Fruit fly (Drosophila melanogaster) whole organism, embryonic: Measurements from ENCODE around the gene Cpr64Ab.

ENCODE experiments used
- Atf-2 ChIP-seq: fragments of 200-800 bp; sonication (Bioruptor generic); optimal IDR thresholded peaks from 2 replicates; lab custom pipeline; 2016; ENCODE audit warnings: missing biosample characterization, missing genetic modification characterization
- B-H1 ChIP-seq: fragments of 200-800 bp; sonication (Bioruptor generic); IDR thresholded peaks from 3 replicates; pipeline ENCODE4 v1.3.6; 2022; ENCODE audit warnings: missing biosample characterization, missing genetic modification characterization
- Bteb2 ChIP-seq: fragments of 200-800 bp; sonication (Bioruptor generic); optimal IDR thresholded peaks from 2 replicates; lab custom pipeline; 2016; ENCODE audit warnings: missing biosample characterization, missing genetic modification characterization
- CG10209 ChIP-seq: fragments of 200-800 bp; sonication (Bioruptor generic); optimal IDR thresholded peaks from 3 replicates; lab custom pipeline; 2017; ENCODE audit warnings: missing biosample characterization, mild to moderate bottlenecking, missing genetic modification characterization, missing genetic modification reagents
- CG10543 ChIP-seq: fragments of 200-800 bp; sonication (Bioruptor generic); optimal IDR thresholded peaks from 3 replicates; lab custom pipeline; 2017; ENCODE audit warnings: missing biosample characterization, mild to moderate bottlenecking, missing genetic modification characterization, moderate library complexity
- CG11093 ChIP-seq: fragments of 200-800 bp; sonication (Bioruptor generic); IDR thresholded peaks from 3 replicates; pipeline ENCODE4 v1.3.6; 2022; ENCODE audit warnings: missing biosample characterization, missing genetic modification characterization
- CG14667 ChIP-seq: fragments of 200-800 bp; sonication (Bioruptor generic); IDR thresholded peaks from 2 replicates; pipeline ENCODE4 v1.3.6; 2022; ENCODE audit warnings: missing biosample characterization, missing genetic modification characterization
- CG15269 ChIP-seq: fragments of 200-800 bp; sonication (Bioruptor generic); optimal IDR thresholded peaks from 2 replicates; lab custom pipeline; 2018; ENCODE audit warnings: missing biosample characterization, mild to moderate bottlenecking, missing genetic modification characterization, moderate library complexity
- CG15696 ChIP-seq: fragments of 200-800 bp; sonication (Bioruptor generic); optimal IDR thresholded peaks from 2 replicates; lab custom pipeline; 2019; ENCODE audit warnings: missing biosample characterization, mild to moderate bottlenecking, missing genetic modification characterization, moderate library complexity
- CG16813 ChIP-seq: fragments of 200-800 bp; sonication (Bioruptor generic); IDR thresholded peaks from 3 replicates; pipeline ENCODE4 v1.3.6; 2022; ENCODE audit warnings: missing biosample characterization, missing genetic modification characterization; ENCODE audit not compliant: partially characterized antibody
- CG17359 ChIP-seq: fragments of 200-800 bp; sonication (Bioruptor generic); optimal IDR thresholded peaks from 3 replicates; lab custom pipeline; 2018; ENCODE audit warnings: missing biosample characterization, mild to moderate bottlenecking, missing genetic modification characterization, moderate library complexity
- CG3281 ChIP-seq: fragments of 200-800 bp; sonication (Bioruptor generic); optimal IDR thresholded peaks from 3 replicates; lab custom pipeline; 2017; ENCODE audit warnings: missing biosample characterization, mild to moderate bottlenecking, missing genetic modification characterization
- CG4360 ChIP-seq: fragments of 200-800 bp; sonication (Bioruptor generic); IDR thresholded peaks from 2 replicates; pipeline ENCODE4 v1.3.6; 2022; ENCODE audit warnings: missing biosample characterization, missing genetic modification characterization
- CG9609 ChIP-seq: fragments of 200-800 bp; sonication (Bioruptor generic); optimal IDR thresholded peaks from 3 replicates; lab custom pipeline; 2016; ENCODE audit warnings: missing biosample characterization, missing genetic modification characterization
- Dip3 ChIP-seq: fragments of 200-800 bp; sonication (Bioruptor generic); optimal IDR thresholded peaks from 3 replicates; lab custom pipeline; 2016; ENCODE audit warnings: missing biosample characterization, missing genetic modification characterization
- Dll ChIP-seq: fragments of 200-800 bp; sonication (Bioruptor generic); IDR thresholded peaks from 4 replicates; pipeline ENCODE4 v1.3.6; 2022; ENCODE audit warnings: missing biosample characterization, missing genetic modification characterization; ENCODE audit not compliant: partially characterized antibody
- Gsc ChIP-seq: fragments of 200-800 bp; sonication (Bioruptor generic); IDR thresholded peaks from 2 replicates; pipeline ENCODE4 v1.3.6; 2022; ENCODE audit warnings: missing biosample characterization, missing genetic modification characterization
- HLHmδ ChIP-seq: fragments of 200-800 bp; sonication (Bioruptor generic); optimal IDR thresholded peaks from 2 replicates; lab custom pipeline; 2018; ENCODE audit warnings: missing biosample characterization, mild to moderate bottlenecking, missing genetic modification characterization, moderate library complexity
- Lpt ChIP-seq: fragments of >200 bp; optimal IDR thresholded peaks from 2 replicates; lab custom pipeline; 2018; ENCODE audit warnings: missing biosample characterization, missing genetic modification characterization
- Nf-YC ChIP-seq: fragments of 200-800 bp; optimal IDR thresholded peaks from 3 replicates; lab custom pipeline; 2019; ENCODE audit warnings: missing biosample characterization, mild to moderate bottlenecking, missing genetic modification characterization, moderate library complexity
- Opbp ChIP-seq: fragments of 200-800 bp; sonication (Bioruptor generic); IDR thresholded peaks from 3 replicates; pipeline ENCODE4 v1.3.6; 2022; ENCODE audit warnings: missing biosample characterization, missing genetic modification characterization; ENCODE audit not compliant: partially characterized antibody
- Trl ChIP-seq, 3 experiments: fragments of >200 bp in 2 of 3; fragments of 200-800 bp in 1 of 3; sonication (Bioruptor generic) in 1 of 3; optimal IDR thresholded peaks; 2 replicates in 1 of 3; 3 replicates in 2 of 3; lab custom pipeline; 2016 to 2017; ENCODE audit warnings: missing biosample characterization in 1 of 3, missing genetic modification characterization in 1 of 3
- ase ChIP-seq: fragments of 200-800 bp; sonication (Bioruptor generic); IDR thresholded peaks from 3 replicates; pipeline ENCODE4 v1.3.6; 2022; ENCODE audit warnings: missing biosample characterization, missing genetic modification characterization
- ato ChIP-seq: fragments of 200-800 bp; sonication (Bioruptor generic); IDR thresholded peaks from 2 replicates; pipeline ENCODE4 v1.3.6; 2022; ENCODE audit warnings: missing biosample characterization, missing genetic modification characterization; ENCODE audit not compliant: partially characterized antibody
- cas ChIP-seq: fragments of 200-800 bp; sonication (Bioruptor generic); IDR thresholded peaks from 2 replicates; pipeline ENCODE4 v1.3.6; 2022; ENCODE audit warnings: missing biosample characterization, missing genetic modification characterization
- corto ChIP-seq: fragments of 200-800 bp; sonication (Bioruptor generic); optimal IDR thresholded peaks from 2 replicates; lab custom pipeline; 2016; ENCODE audit warnings: missing biosample characterization, mild to moderate bottlenecking, missing genetic modification characterization, moderate library complexity
- dimm ChIP-seq: fragments of 200-800 bp; sonication (Bioruptor generic); IDR thresholded peaks from 2 replicates; pipeline ENCODE4 v1.3.6; 2022; ENCODE audit warnings: missing biosample characterization, missing genetic modification characterization
- esg ChIP-seq: fragments of 200-800 bp; sonication (Bioruptor generic); conservative IDR thresholded peaks from 2 replicates; pipeline ENCODE4 v1.3.6; 2022; ENCODE audit warnings: missing biosample characterization, missing genetic modification characterization
- eyg ChIP-seq: fragments of 200-800 bp; sonication (Bioruptor generic); optimal IDR thresholded peaks from 3 replicates; lab custom pipeline; 2016; ENCODE audit warnings: missing biosample characterization, missing genetic modification characterization
- fd3F ChIP-seq: fragments of 200-800 bp; sonication (Bioruptor generic); optimal IDR thresholded peaks from 2 replicates; lab custom pipeline; 2018; ENCODE audit warnings: missing biosample characterization, mild to moderate bottlenecking, missing genetic modification characterization, moderate library complexity
- gce ChIP-seq: fragments of 200-800 bp; sonication (Bioruptor generic); IDR thresholded peaks from 3 replicates; pipeline ENCODE4 v1.3.6; 2022; ENCODE audit warnings: missing biosample characterization, missing genetic modification characterization
- gcm ChIP-seq: fragments of 200-800 bp; sonication (Bioruptor generic); optimal IDR thresholded peaks from 2 replicates; lab custom pipeline; 2019; ENCODE audit warnings: missing biosample characterization, mild to moderate bottlenecking, missing genetic modification characterization, moderate library complexity
- gcm2 ChIP-seq: fragments of 200-800 bp; sonication (Bioruptor generic); optimal IDR thresholded peaks from 2 replicates; lab custom pipeline; 2016; ENCODE audit warnings: missing biosample characterization, missing genetic modification characterization
- gem ChIP-seq: fragments of 200-800 bp; sonication (Bioruptor generic); optimal IDR thresholded peaks from 2 replicates; lab custom pipeline; 2019; ENCODE audit warnings: missing biosample characterization, mild to moderate bottlenecking, missing genetic modification characterization, moderate library complexity
- gsb ChIP-seq: fragments of 200-800 bp; sonication (Bioruptor generic); IDR thresholded peaks from 2 replicates; pipeline ENCODE4 v1.3.6; 2022; ENCODE audit warnings: missing biosample characterization, missing genetic modification characterization
- h ChIP-seq: fragments of >200 bp; optimal IDR thresholded peaks from 2 replicates; lab custom pipeline; 2017
- insv ChIP-seq, 2 experiments: fragments of 200-800 bp; sonication (Bioruptor generic); optimal IDR thresholded peaks; 3 replicates each; lab custom pipeline; 2016 to 2018; ENCODE audit warnings: missing biosample characterization in 2 of 2, missing genetic modification characterization in 2 of 2
- lov ChIP-seq, 2 experiments: fragments of 200-800 bp in 1 of 2; fragments of >200 bp in 1 of 2; sonication (Bioruptor generic) in 1 of 2; IDR thresholded peaks in 1 of 2; optimal IDR thresholded peaks in 1 of 2; 2 replicates in 1 of 2; 3 replicates in 1 of 2; pipeline versions ENCODE4 v1.3.6 to Lab custom; 2017 to 2022; ENCODE audit warnings: missing biosample characterization in 1 of 2, missing genetic modification characterization in 1 of 2
- maf-S ChIP-seq: fragments of 200-800 bp; sonication (Bioruptor generic); optimal IDR thresholded peaks from 2 replicates; lab custom pipeline; 2016; ENCODE audit warnings: missing biosample characterization, missing genetic modification characterization
- nau ChIP-seq: fragments of 200-800 bp; sonication (Bioruptor generic); optimal IDR thresholded peaks from 3 replicates; lab custom pipeline; 2017; ENCODE audit warnings: missing biosample characterization, mild to moderate bottlenecking, missing genetic modification characterization, missing genetic modification reagents
- org-1 ChIP-seq: fragments of 200-800 bp; sonication (Bioruptor generic); optimal IDR thresholded peaks from 2 replicates; lab custom pipeline; 2017; ENCODE audit warnings: missing biosample characterization, missing genetic modification characterization
- psq ChIP-seq: fragments of 200-800 bp; sonication (Bioruptor generic); optimal IDR thresholded peaks from 2 replicates; lab custom pipeline; 2017; ENCODE audit warnings: missing biosample characterization, missing genetic modification characterization
- run ChIP-seq: fragments of 200-800 bp; sonication (Bioruptor generic); optimal IDR thresholded peaks from 3 replicates; lab custom pipeline; 2018; ENCODE audit warnings: missing biosample characterization, mild to moderate bottlenecking, missing genetic modification characterization
- sima ChIP-seq: fragments of 200-800 bp; sonication (Bioruptor generic); optimal IDR thresholded peaks from 2 replicates; lab custom pipeline; 2016; ENCODE audit warnings: missing biosample characterization, missing genetic modification characterization
- sob ChIP-seq: fragments of 200-800 bp; sonication (Bioruptor generic); IDR thresholded peaks from 2 replicates; pipeline ENCODE4 v1.3.6; 2022; ENCODE audit warnings: missing biosample characterization, missing genetic modification characterization
- sqz ChIP-seq: fragments of 200-800 bp; sonication (Bioruptor generic); optimal IDR thresholded peaks from 3 replicates; lab custom pipeline; 2018; ENCODE audit warnings: missing biosample characterization, mild to moderate bottlenecking, missing genetic modification characterization
- toy ChIP-seq: fragments of 200-800 bp; sonication (Bioruptor generic); IDR thresholded peaks from 2 replicates; pipeline ENCODE4 v1.3.6; 2022; ENCODE audit warnings: missing biosample characterization, missing genetic modification characterization
- tup ChIP-seq: fragments of 200-800 bp; sonication (Bioruptor generic); optimal IDR thresholded peaks from 2 replicates; lab custom pipeline; 2016; ENCODE audit warnings: missing biosample characterization, mild to moderate bottlenecking, missing genetic modification characterization, moderate library complexity
- usp ChIP-seq: fragments of >200 bp; optimal IDR thresholded peaks from 2 replicates; lab custom pipeline; 2017; ENCODE audit warnings: missing biosample characterization, missing genetic modification characterization
- yki ChIP-seq: fragments of >200 bp; optimal IDR thresholded peaks from 3 replicates; lab custom pipeline; 2018

The Cpr64Ab gene

DNA sequence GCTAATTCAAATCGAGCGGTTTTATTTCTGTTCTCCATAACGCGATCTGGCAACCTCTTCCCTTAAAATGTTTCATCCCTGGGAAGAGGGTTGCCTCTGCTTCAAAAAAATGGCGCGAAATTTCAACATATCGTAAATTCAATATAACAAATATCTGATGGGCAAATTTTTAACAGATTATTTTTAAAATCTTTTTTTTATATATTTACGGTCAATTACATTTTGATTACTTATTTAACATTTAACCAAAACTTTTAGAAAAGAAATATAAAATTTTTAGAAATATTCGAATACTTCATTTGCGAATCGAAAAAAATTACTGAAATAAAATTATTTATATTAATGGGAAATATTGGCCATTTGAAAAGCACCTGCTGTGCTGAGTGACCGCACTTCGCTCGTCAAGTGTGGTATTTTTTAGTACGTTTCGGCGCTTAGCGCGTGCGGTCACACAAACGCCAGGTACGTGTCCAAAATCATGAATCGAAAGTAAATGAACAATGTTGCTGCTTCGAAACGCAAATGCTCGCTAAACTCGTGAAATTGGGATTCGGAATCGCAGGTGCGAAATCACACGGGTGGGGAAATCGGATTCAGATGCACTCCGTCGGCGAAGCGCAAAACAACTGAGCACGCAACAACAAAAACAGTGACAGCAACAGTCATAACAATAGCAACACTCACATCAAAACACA is 41.2 kb downstream of the Cpr64Ab start, which contains the start of gene Ero1L (continued):
- TF ChIP-seq toy (GFP tag; lab: Robert Waterston, UW) (no peak), maf-S (no peak), CG16813 (no peak), HLHmδ (GFP tag; lab: Kevin White, UChicago) (no peak), gce (GFP tag; lab: Robert Waterston, UW) (no peak), fd3F (GFP tag; lab: Kevin White, UChicago) (no peak), gcm (GFP tag; lab: Kevin White, UChicago) (no peak), usp (no peak), Nf-YC (tag; lab: Kevin White, UChicago) (peak; percentile 60), gem (tag; lab: Kevin White, UChicago) (no peak), gsb (GFP tag; lab: Robert Waterston, UW) (no peak), corto (no peak), nau (GFP tag; lab: Kevin White, UChicago) (no peak), insv (GFP tag; optimal IDR thresholded peaks at IDR 0.05; lab: Kevin White, UChicago) (no peak), CG17359 (tag; lab: Kevin White, UChicago) (peak; percentile 29), Bteb2 (GFP tag; lab: Kevin White, UChicago) (no peak), CG15696 (tag; lab: Kevin White, UChicago) (peak; percentile 41), yki (lab: Kevin White, UChicago) (no peak), cas (GFP tag; lab: Robert Waterston, UW) (no peak), B-H1 (GFP tag; lab: Robert Waterston, UW) (no peak), Dll (GFP tag; lab: Robert Waterston, UW) (peak; percentile 41; the same call in 1 of the 4 replicates), CG14667 (no peak), run (tag; lab: Kevin White, UChicago) (no peak), sima (no peak), Gsc (GFP tag; lab: Robert Waterston, UW) (no peak), CG9609 (no peak), eyg (GFP tag; lab: Kevin White, UChicago) (no peak), ase (no peak), Dip3 (GFP tag; lab: Kevin White, UChicago) (no peak), CG4360 (GFP tag; lab: Robert Waterston, UW) (peak; percentile 65), CG3281 (GFP tag; lab: Kevin White, UChicago) (peak; percentile 5), psq (GFP tag; lab: Kevin White, UChicago) (no peak), tup (no peak), sob (GFP tag; lab: Robert Waterston, UW) (no peak), CG10209 (GFP tag; lab: Kevin White, UChicago) (no peak), h (no peak), org-1 (GFP tag; lab: Kevin White, UChicago) (no peak), Lpt (GFP tag; lab: Kevin White, UChicago) (no peak), Opbp (GFP tag; lab: Robert Waterston, UW) (peak; percentile 42; the same call in 1 of the 3 replicates), lov (optimal IDR thresholded peaks at IDR 0.05; lab: Kevin White, UChicago) (no peak), lov (GFP tag; IDR thresholded peaks at IDR 0.05; lab: Robert Waterston, UW) (0 out of 3 replicates have a peak, but pooled peaks have one; percentile 47), sqz (GFP tag; lab: Kevin White, UChicago) (no peak), Trl (optimal IDR thresholded peaks at IDR 0.05; lab: Kevin White, UChicago) (no peak), Trl (GFP tag; optimal IDR thresholded peaks at IDR 0.05; lab: Kevin White, UChicago) (no peak), gcm2 (GFP tag; lab: Kevin White, UChicago) (no peak), CG15269 (tag; lab: Kevin White, UChicago) (no peak), CG11093 (GFP tag; lab: Robert Waterston, UW) (no peak), CG10543 (peak; percentile 30), Atf-2 (no peak), ato (0 out of 2 replicates have a peak, but pooled peaks have one; percentile 50), esg (GFP tag; lab: Robert Waterston, UW) (peak; percentile 73), dimm (GFP tag; lab: Robert Waterston, UW) (no peak)
